Fruit fly (Drosophila melanogaster) Kc167 (cell line): ENCODE data around the gene Adi1.

ENCODE experiments used
- Sin3A ChIP-seq: fragments of >200 bp; optimal IDR thresholded peaks from 2 replicates; lab custom pipeline; 2018; ENCODE audit warnings: missing external identifiers
- h ChIP-seq: fragments of >200 bp; optimal IDR thresholded peaks from 3 replicates; lab custom pipeline; 2018; ENCODE audit warnings: missing external identifiers
- insv ChIP-seq: fragments of >200 bp; optimal IDR thresholded peaks from 3 replicates; lab custom pipeline; 2018; ENCODE audit warnings: missing external identifiers
- psq ChIP-seq: fragments of >200 bp; optimal IDR thresholded peaks from 2 replicates; lab custom pipeline; 2017; ENCODE audit warnings: missing external identifiers
- ttk ChIP-seq: sonication (Bioruptor generic); optimal IDR thresholded peaks from 2 replicates; lab custom pipeline; 2017; ENCODE audit warnings: missing external identifiers

- TF ChIP-seq h (lab: Kevin White, UChicago) (no peak), psq (lab: Kevin White, UChicago) (no peak), Sin3A (no peak), ttk (no peak), insv (lab: Kevin White, UChicago) (no peak)
Observed at dm6 chr3L:10680728-10681306, 17.6 kb downstream of the Adi1 start.
